Worm (Caenorhabditis elegans): ENCODE measurements around the gene F35E12.10.

ce11 chrV:13756359-13757091 lies 8.0 kb upstream of the F35E12.10 start, which contains the start of gene F20G2.2:
- TF ChIP-seq ama-1 (optimal IDR thresholded peaks at IDR 0.05) (no peak), sea-1 (GFP tag; conservative IDR thresholded peaks at IDR 0.05) (no peak), ets-7 (tag; optimal IDR thresholded peaks at IDR 0.05) (no peak), scrt-1 (GFP tag; IDR thresholded peaks at IDR 0.05) (no peak), tbx-11 (GFP tag; IDR thresholded peaks at IDR 0.05) (no peak), B0310.2 (tag; optimal IDR thresholded peaks at IDR 0.05) (no peak)
